Fruit fly (Drosophila melanogaster) whole organism, embryonic: Measurements from ENCODE around the gene kirre.

Experiments used
- Atf3 ChIP-seq: fragments of 200-800 bp; sonication (Bioruptor generic); optimal IDR thresholded peaks from 3 replicates; lab custom pipeline; 2016; ENCODE audit warnings: missing biosample characterization, missing genetic modification characterization
- CG10147 ChIP-seq: fragments of 200-800 bp; sonication (Bioruptor generic); optimal IDR thresholded peaks from 2 replicates; lab custom pipeline; 2019; ENCODE audit warnings: missing biosample characterization, mild to moderate bottlenecking, missing genetic modification characterization, moderate library complexity
- CG1024 ChIP-seq: fragments of 200-800 bp; sonication (Bioruptor generic); IDR thresholded peaks from 2 replicates; pipeline ENCODE4 v1.3.6; 2022; ENCODE audit warnings: missing biosample characterization, missing genetic modification characterization
- CG10431 ChIP-seq: fragments of 200-800 bp; sonication (Bioruptor generic); optimal IDR thresholded peaks from 3 replicates; lab custom pipeline; 2018; ENCODE audit warnings: missing biosample characterization, mild to moderate bottlenecking, missing genetic modification characterization
- CG11398 ChIP-seq: fragments of 200-800 bp; sonication (Bioruptor generic); optimal IDR thresholded peaks from 2 replicates; lab custom pipeline; 2016; ENCODE audit warnings: missing biosample characterization, missing genetic modification characterization
- CG11456 ChIP-seq: fragments of 200-800 bp; sonication (Bioruptor generic); IDR thresholded peaks from 3 replicates; pipeline ENCODE4 v1.3.6; 2022; ENCODE audit warnings: missing biosample characterization, missing genetic modification characterization
- CG13123 ChIP-seq: fragments of 200-800 bp; sonication (Bioruptor generic); optimal IDR thresholded peaks from 2 replicates; lab custom pipeline; 2016; ENCODE audit warnings: missing biosample characterization, missing genetic modification characterization
- CG13287 ChIP-seq: fragments of 200-800 bp; sonication (Bioruptor generic); IDR thresholded peaks from 2 replicates; pipeline ENCODE4 v1.3.6; 2022; ENCODE audit warnings: missing biosample characterization, missing genetic modification characterization; ENCODE audit not compliant: partially characterized antibody
- CG14050 ChIP-seq: fragments of 200-800 bp; sonication (Bioruptor generic); IDR thresholded peaks from 3 replicates; pipeline ENCODE4 v1.3.6; 2022; ENCODE audit warnings: missing biosample characterization, missing genetic modification characterization
- CG14965 ChIP-seq: fragments of 200-800 bp; sonication (Bioruptor generic); optimal IDR thresholded peaks from 2 replicates; lab custom pipeline; 2016; ENCODE audit warnings: missing biosample characterization, missing genetic modification characterization, borderline replicate concordance
- CG16815 ChIP-seq: fragments of 200-800 bp; sonication (Bioruptor generic); optimal IDR thresholded peaks from 3 replicates; lab custom pipeline; 2017; ENCODE audit warnings: missing biosample characterization, mild to moderate bottlenecking, missing genetic modification characterization
- CG18764 ChIP-seq: fragments of 200-800 bp; sonication (Bioruptor generic); optimal IDR thresholded peaks from 3 replicates; lab custom pipeline; 2016; ENCODE audit warnings: missing biosample characterization, missing genetic modification characterization
- CG32772 ChIP-seq: fragments of 200-800 bp; sonication (Bioruptor generic); IDR thresholded peaks from 2 replicates; pipeline ENCODE4 v1.3.6; 2022; ENCODE audit warnings: missing biosample characterization, missing genetic modification characterization
- CG4707 ChIP-seq: fragments of 200-800 bp; sonication (Bioruptor generic); optimal IDR thresholded peaks from 2 replicates; lab custom pipeline; 2018; ENCODE audit warnings: missing biosample characterization, mild to moderate bottlenecking, missing genetic modification characterization, moderate library complexity
- CG6175 ChIP-seq: fragments of 200-800 bp; sonication (Bioruptor generic); IDR thresholded peaks from 3 replicates; pipeline ENCODE4 v1.3.6; 2022; ENCODE audit warnings: missing biosample characterization, missing genetic modification characterization
- CG6854 ChIP-seq: fragments of 200-800 bp; sonication (Bioruptor generic); optimal IDR thresholded peaks from 3 replicates; lab custom pipeline; 2017; ENCODE audit warnings: missing biosample characterization, mild to moderate bottlenecking, missing genetic modification characterization
- CG7556 ChIP-seq: fragments of 200-800 bp; sonication (Bioruptor generic); optimal IDR thresholded peaks from 2 replicates; lab custom pipeline; 2017; ENCODE audit warnings: missing biosample characterization, mild to moderate bottlenecking, missing genetic modification characterization
- CG8290 ChIP-seq, 3 experiments: fragments of 200-800 bp; sonication (Bioruptor generic); optimal IDR thresholded peaks; 2 replicates each; lab custom pipeline; 2016 to 2019; ENCODE audit warnings: missing biosample characterization in 3 of 3, missing genetic modification characterization in 3 of 3, mild to moderate bottlenecking in 2 of 3, moderate library complexity in 1 of 3
- CTCF ChIP-seq: fragments of 200-800 bp; sonication (Bioruptor generic); optimal IDR thresholded peaks from 2 replicates; lab custom pipeline; 2017; ENCODE audit warnings: missing biosample characterization, mild to moderate bottlenecking, missing genetic modification characterization, moderate library complexity
- Dad ChIP-seq: fragments of 200-800 bp; sonication (Bioruptor generic); optimal IDR thresholded peaks from 3 replicates; lab custom pipeline; 2016; ENCODE audit warnings: missing biosample characterization, missing genetic modification characterization
- Dref ChIP-seq: fragments of 200-800 bp; sonication (Bioruptor generic); IDR thresholded peaks from 2 replicates; pipeline ENCODE4 v1.3.6; 2022; ENCODE audit warnings: missing biosample characterization, missing genetic modification characterization
- Hey ChIP-seq: fragments of 200-800 bp; sonication (Bioruptor generic); optimal IDR thresholded peaks from 3 replicates; lab custom pipeline; 2018; ENCODE audit warnings: missing biosample characterization, mild to moderate bottlenecking, missing genetic modification characterization
- Hr51 ChIP-seq, 2 experiments: fragments of 200-800 bp; sonication (Bioruptor generic); optimal IDR thresholded peaks; 2 replicates in 1 of 2; 3 replicates in 1 of 2; lab custom pipeline; 2016 to 2018; ENCODE audit warnings: missing biosample characterization in 2 of 2, missing genetic modification characterization in 2 of 2, mild to moderate bottlenecking in 1 of 2, moderate library complexity in 1 of 2
- Hr78 ChIP-seq, 2 experiments: fragments of 200-800 bp in 1 of 2; fragments of >200 bp in 1 of 2; sonication (Bioruptor generic) in 1 of 2; optimal IDR thresholded peaks; 2 replicates each; lab custom pipeline; 2017 to 2019; ENCODE audit warnings: missing biosample characterization in 2 of 2, missing genetic modification characterization in 2 of 2, mild to moderate bottlenecking in 1 of 2, moderate library complexity in 1 of 2
- Med ChIP-seq: fragments of 200-800 bp; sonication (Bioruptor generic); peaks from one replicate; lab custom pipeline; 2016; ENCODE audit warnings: missing biosample characterization, missing genetic modification characterization, mild to moderate bottlenecking, inconsistent platforms, moderate library complexity
- Oaz ChIP-seq: fragments of 200-800 bp; sonication (Bioruptor generic); IDR thresholded peaks from 2 replicates; pipeline ENCODE4 v1.3.6; 2022; ENCODE audit warnings: missing biosample characterization, missing genetic modification characterization
- Ptx1 ChIP-seq: fragments of 200-800 bp; sonication (Bioruptor generic); IDR thresholded peaks from 2 replicates; pipeline ENCODE4 v1.3.6; 2022; ENCODE audit warnings: missing biosample characterization, missing genetic modification characterization
- Sin3A ChIP-seq: fragments of >200 bp; optimal IDR thresholded peaks from 2 replicates; lab custom pipeline; 2018
- bsh ChIP-seq, 2 experiments: fragments of 200-800 bp; sonication (Bioruptor generic); optimal IDR thresholded peaks; 2 replicates each; lab custom pipeline; 2017 to 2018; ENCODE audit warnings: mild to moderate bottlenecking in 2 of 2, missing biosample characterization in 2 of 2, missing genetic modification characterization in 2 of 2, moderate library complexity in 1 of 2
- cad ChIP-seq: fragments of >200 bp; optimal IDR thresholded peaks from 2 replicates; lab custom pipeline; 2017; ENCODE audit warnings: missing biosample characterization, missing genetic modification characterization
- cas ChIP-seq: fragments of 200-800 bp; sonication (Bioruptor generic); IDR thresholded peaks from 2 replicates; pipeline ENCODE4 v1.3.6; 2022; ENCODE audit warnings: missing biosample characterization, missing genetic modification characterization
- dysf ChIP-seq: fragments of 200-800 bp; sonication (Bioruptor generic); IDR thresholded peaks from 3 replicates; pipeline ENCODE4 v1.3.6; 2022; ENCODE audit warnings: missing biosample characterization, missing genetic modification characterization
- fru ChIP-seq: fragments of >200 bp; optimal IDR thresholded peaks from 2 replicates; lab custom pipeline; 2017
- fu2 ChIP-seq: fragments of 200-800 bp; sonication (Bioruptor generic); optimal IDR thresholded peaks from 2 replicates; lab custom pipeline; 2016; ENCODE audit warnings: missing biosample characterization, missing genetic modification characterization
- gem ChIP-seq: fragments of 200-800 bp; sonication (Bioruptor generic); optimal IDR thresholded peaks from 2 replicates; lab custom pipeline; 2019; ENCODE audit warnings: missing biosample characterization, mild to moderate bottlenecking, missing genetic modification characterization, moderate library complexity
- insv ChIP-seq, 2 experiments: fragments of 200-800 bp; sonication (Bioruptor generic); optimal IDR thresholded peaks; 3 replicates each; lab custom pipeline; 2016 to 2018; ENCODE audit warnings: missing biosample characterization in 2 of 2, missing genetic modification characterization in 2 of 2
- jigr1 ChIP-seq: fragments of 200-800 bp; sonication (Bioruptor generic); IDR thresholded peaks from 3 replicates; pipeline ENCODE4 v1.3.6; 2022; ENCODE audit warnings: missing biosample characterization, missing genetic modification characterization
- maf-S ChIP-seq: fragments of 200-800 bp; sonication (Bioruptor generic); optimal IDR thresholded peaks from 2 replicates; lab custom pipeline; 2016; ENCODE audit warnings: missing biosample characterization, missing genetic modification characterization
- oc ChIP-seq: fragments of 200-800 bp; sonication (Bioruptor generic); optimal IDR thresholded peaks from 2 replicates; lab custom pipeline; 2018; ENCODE audit warnings: missing biosample characterization, mild to moderate bottlenecking, missing genetic modification characterization, moderate library complexity
- pan ChIP-seq, 4 experiments: fragments of >200 bp in 3 of 4; fragments of 200-800 bp in 1 of 4; sonication (Bioruptor generic) in 1 of 4; optimal IDR thresholded peaks in 3 of 4; IDR thresholded peaks in 1 of 4; 2 replicates each; pipeline versions ENCODE4 v1.3.6 to Lab custom; 2017 to 2022; ENCODE audit warnings: missing biosample characterization in 2 of 4, missing genetic modification characterization in 2 of 4, mixed read lengths in 1 of 4
- pb ChIP-seq: fragments of 200-800 bp; sonication (Bioruptor generic); optimal IDR thresholded peaks from 3 replicates; lab custom pipeline; 2016; ENCODE audit warnings: missing biosample characterization, missing genetic modification characterization
- pfk ChIP-seq: fragments of 200-800 bp; sonication (Bioruptor generic); optimal IDR thresholded peaks from 2 replicates; lab custom pipeline; 2018; ENCODE audit warnings: missing biosample characterization, mild to moderate bottlenecking, missing genetic modification characterization, moderate library complexity
- phol ChIP-seq: fragments of 200-800 bp; sonication (Bioruptor generic); optimal IDR thresholded peaks from 3 replicates; lab custom pipeline; 2018; ENCODE audit warnings: missing biosample characterization, mild to moderate bottlenecking, missing genetic modification characterization, moderate library complexity
- pum ChIP-seq: fragments of 200-800 bp; sonication (Bioruptor generic); optimal IDR thresholded peaks from 2 replicates; lab custom pipeline; 2016; ENCODE audit warnings: missing biosample characterization, missing genetic modification characterization
- ranshi ChIP-seq: fragments of 200-800 bp; sonication (Bioruptor generic); IDR thresholded peaks from 2 replicates; pipeline ENCODE4 v1.3.6; 2022; ENCODE audit warnings: missing biosample characterization, missing genetic modification characterization
- row ChIP-seq: fragments of 200-800 bp; sonication (Bioruptor generic); IDR thresholded peaks from 3 replicates; pipeline ENCODE4 v1.3.6; 2022; ENCODE audit warnings: missing biosample characterization, missing genetic modification characterization
- sens ChIP-seq: fragments of 200-800 bp; sonication (Bioruptor generic); peaks from one replicate; lab custom pipeline; 2016; ENCODE audit warnings: missing biosample characterization, missing genetic modification characterization
- sob ChIP-seq: fragments of 200-800 bp; sonication (Bioruptor generic); IDR thresholded peaks from 2 replicates; pipeline ENCODE4 v1.3.6; 2022; ENCODE audit warnings: missing biosample characterization, missing genetic modification characterization
- sr ChIP-seq: fragments of 200-800 bp; sonication (Bioruptor generic); IDR thresholded peaks from 3 replicates; pipeline ENCODE4 v1.3.6; 2022; ENCODE audit warnings: missing biosample characterization, missing genetic modification characterization
- tgo ChIP-seq: fragments of 200-800 bp; sonication (Bioruptor generic); IDR thresholded peaks from 3 replicates; pipeline ENCODE4 v1.3.6; 2022; ENCODE audit warnings: missing biosample characterization, missing genetic modification characterization
- tin ChIP-seq: fragments of 200-800 bp; sonication (Bioruptor generic); optimal IDR thresholded peaks from 3 replicates; lab custom pipeline; 2016; ENCODE audit warnings: missing biosample characterization, missing genetic modification characterization

Gene kirre

dm6 chrX:3108903-3109302 lies 368.7 kb downstream of the kirre start (continued):
- TF ChIP-seq sob (GFP tag; lab: Robert Waterston, UW) (peak; percentile 77), CG8290 (GFP tag; optimal IDR thresholded peaks at IDR 0.05; lab: Kevin White, UChicago) (peak; percentile 20), CG8290 (tag; optimal IDR thresholded peaks at IDR 0.05; lab: Kevin White, UChicago) (no peak), tgo (GFP tag; lab: Robert Waterston, UW) (peak; percentile 68), CG7556 (GFP tag; lab: Kevin White, UChicago) (peak; percentile 45), CG16815 (GFP tag; lab: Kevin White, UChicago) (peak; percentile 22), CG11456 (GFP tag; lab: Robert Waterston, UW) (peak; percentile 54; the same call in 1 of the 3 replicates), Ptx1 (peak; percentile 55), Hr51 (GFP tag; optimal IDR thresholded peaks at IDR 0.05; lab: Kevin White, UChicago) (peak in 1 of 2 experiments; percentile 70)

DNA sequence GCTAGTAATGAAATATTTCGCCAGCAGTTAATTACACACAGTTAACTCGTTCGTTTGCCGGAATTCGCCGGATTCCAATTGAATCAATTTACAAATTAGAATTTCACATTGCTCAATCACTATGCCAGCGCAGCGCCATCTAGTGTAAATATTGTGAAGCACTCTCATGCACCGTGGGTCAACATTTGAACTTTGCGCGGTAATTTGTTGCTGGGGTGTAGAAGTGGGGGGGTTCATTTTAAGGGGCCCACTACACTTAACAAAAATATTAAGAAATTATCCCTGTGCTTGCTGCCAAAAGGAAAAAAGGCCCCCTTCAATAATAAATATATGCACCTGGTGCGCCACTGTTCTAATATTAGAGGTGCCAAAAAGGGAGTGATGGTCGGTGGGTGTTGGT lies 383.4 kb downstream of the kirre start:
- TF ChIP-seq Hr78 (GFP tag; optimal IDR thresholded peaks at IDR 0.05; lab: Kevin White, UChicago) (no peak), Atf3 (GFP tag; lab: Kevin White, UChicago) (no peak), CG13287 (GFP tag; lab: Robert Waterston, UW) (no peak), sr (GFP tag; lab: Robert Waterston, UW) (no peak), pfk (GFP tag; lab: Kevin White, UChicago) (no peak), CG10147 (GFP tag; lab: Kevin White, UChicago) (no peak), Hey (tag; lab: Kevin White, UChicago) (no peak), CTCF (GFP tag; lab: Kevin White, UChicago) (peak; percentile 82), cas (no peak), fru (lab: Kevin White, UChicago) (no peak), row (GFP tag; lab: Robert Waterston, UW) (peak; percentile 33; the same call in 1 of the 3 replicates), fu2 (GFP tag; lab: Kevin White, UChicago) (no peak), CG14965 (GFP tag; lab: Kevin White, UChicago) (no peak), CG32772 (GFP tag; lab: Robert Waterston, UW) (no peak), CG10431 (GFP tag; lab: Kevin White, UChicago) (no peak), CG1024 (no peak), maf-S (GFP tag; lab: Kevin White, UChicago) (no peak), CG4707 (GFP tag; lab: Kevin White, UChicago) (no peak), phol (no peak), gem (tag; lab: Kevin White, UChicago) (peak; percentile 6), pum (GFP tag; lab: Kevin White, UChicago) (peak; percentile 9), insv (GFP tag; optimal IDR thresholded peaks at IDR 0.05; lab: Kevin White, UChicago) (no peak), sens (GFP tag; lab: Kevin White, UChicago) (peak; percentile 19), CG14050 (GFP tag; lab: Robert Waterston, UW) (no peak), pb (GFP tag; lab: Kevin White, UChicago) (no peak), CG6175 (GFP tag; lab: Robert Waterston, UW) (no peak), pan (optimal IDR thresholded peaks at IDR 0.05; lab: Kevin White, UChicago) (no peak), pan (GFP tag; optimal IDR thresholded peaks at IDR 0.05 in 1 of 2, IDR thresholded peaks at IDR 0.05 in 1 of 2) (peak in 1 of 2 experiments; percentile 16), ranshi (GFP tag; lab: Robert Waterston, UW) (no peak), oc (tag; lab: Kevin White, UChicago) (no peak), CG6854 (no peak), cad (no peak), Dref (GFP tag; lab: Robert Waterston, UW) (no peak), Dad (GFP tag; lab: Kevin White, UChicago) (no peak), bsh (GFP tag; optimal IDR thresholded peaks at IDR 0.05; lab: Kevin White, UChicago) (peak in 1 of 2 experiments; percentile 10), dysf (GFP tag; lab: Robert Waterston, UW) (no peak), Med (GFP tag; lab: Kevin White, UChicago) (peak; percentile 61), tgo (GFP tag; lab: Robert Waterston, UW) (no peak), Sin3A (lab: Kevin White, UChicago) (no peak), CG18764 (no peak), CG13123 (GFP tag; lab: Kevin White, UChicago) (no peak), CG11398 (GFP tag; lab: Kevin White, UChicago) (no peak), Oaz (GFP tag; lab: Robert Waterston, UW) (no peak), tin (GFP tag; lab: Kevin White, UChicago) (no peak), jigr1 (no peak)
